Worm (Caenorhabditis elegans): ENCODE data around the gene dpf-4.

DNA sequence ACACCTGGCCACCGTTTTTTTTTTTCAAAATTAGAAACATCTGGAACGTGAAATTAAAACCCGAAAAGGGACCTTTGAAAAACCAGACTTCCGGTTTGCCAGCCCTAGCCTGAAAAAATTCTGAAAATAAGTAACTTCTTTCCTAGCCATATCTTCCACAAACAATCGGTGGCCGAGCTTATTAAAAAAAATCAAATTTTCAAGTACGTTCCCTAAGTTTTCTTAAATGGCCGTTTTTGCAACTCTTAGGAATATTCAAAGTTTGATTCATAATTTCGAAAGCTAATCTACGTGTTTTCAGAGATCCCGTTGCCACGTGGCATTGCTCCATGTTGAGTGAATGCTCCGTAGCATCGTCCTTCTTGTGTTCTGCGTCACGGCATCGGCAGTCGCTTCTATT, 35.5 kb upstream of the dpf-4 start, which contains the start of gene R12B2.8:
- no peak for TF ChIP-seq nhr-11 (tag; optimal IDR thresholded peaks at IDR 0.05)
- TF ChIP-seq hlh-11 (tag; optimal IDR thresholded peaks at IDR 0.05), result no peak
- TF ChIP-seq fos-1 (tag; optimal IDR thresholded peaks at IDR 0.05), result no peak
- no peak for TF ChIP-seq lin-39 (tag; optimal IDR thresholded peaks at IDR 0.05)

Data from whole organism, L4 larva.